Fruit fly (Drosophila melanogaster): ENCODE results near the gene CG43163.

CG43163 gene

DNA sequence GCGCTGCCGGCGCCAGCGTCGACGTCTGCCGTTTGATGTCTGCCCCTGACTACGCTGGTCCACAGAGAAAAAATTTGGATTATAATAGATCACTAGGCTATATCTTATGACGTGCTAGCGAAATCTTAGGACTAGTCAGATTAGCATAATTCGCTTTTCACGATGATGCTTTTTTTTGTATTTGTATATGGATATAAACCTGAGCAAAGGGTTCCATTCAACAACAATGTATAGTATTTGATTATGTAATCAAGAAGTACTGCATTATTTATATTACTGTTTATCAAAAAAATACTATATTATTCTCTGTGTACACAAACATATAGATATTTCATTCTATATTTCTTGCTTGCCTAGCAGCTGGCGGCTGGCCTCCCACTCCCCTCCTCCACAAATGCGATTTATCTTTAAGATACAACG, 40.2 kb upstream of the CG43163 start:
- TF ChIP-seq fd96Ca (GFP tag; IDR thresholded peaks at IDR 0.05) (peak; percentile 74), Snoo (tag; optimal IDR thresholded peaks at IDR 0.05) (no peak), CG17806 (tag; optimal IDR thresholded peaks at IDR 0.05) (peak; percentile 61), CG14655 (GFP tag; optimal IDR thresholded peaks at IDR 0.05) (peak; percentile 74), CG4496 (GFP tag; IDR thresholded peaks at IDR 0.05) (peak; percentile 77), CG8159 (tag; optimal IDR thresholded peaks at IDR 0.05) (peak; percentile 49), EcR (GFP tag; optimal IDR thresholded peaks at IDR 0.05) (no peak), CG12605 (GFP tag; IDR thresholded peaks at IDR 0.05) (0 out of 2 replicates have a peak, but pooled peaks have one; percentile 21), CG8301 (tag; optimal IDR thresholded peaks at IDR 0.05) (peak; percentile 68), D1 (tag; optimal IDR thresholded peaks at IDR 0.05) (no peak), Pif1A (GFP tag; optimal IDR thresholded peaks at IDR 0.05) (peak; percentile 58), CG34367 (tag; optimal IDR thresholded peaks at IDR 0.05) (peak; percentile 17), rn (GFP tag; IDR thresholded peaks at IDR 0.05) (0 out of 2 replicates have a peak, but pooled peaks have one; percentile 39), CG10348 (GFP tag; IDR thresholded peaks at IDR 0.05) (no peak), CG15710 (tag; optimal IDR thresholded peaks at IDR 0.05) (peak; percentile 47), Ets98B (GFP tag; IDR thresholded peaks at IDR 0.05) (peak; percentile 74), Pif1B (GFP tag; optimal IDR thresholded peaks at IDR 0.05) (no peak), CG9948 (tag; optimal IDR thresholded peaks at IDR 0.05) (peak; percentile 65), CG32121 (GFP tag; IDR thresholded peaks at IDR 0.05) (peak; percentile 82), CG13204 (GFP tag; optimal IDR thresholded peaks at IDR 0.05) (no peak), gl (tag; optimal IDR thresholded peaks at IDR 0.05) (no peak)

DNA sequence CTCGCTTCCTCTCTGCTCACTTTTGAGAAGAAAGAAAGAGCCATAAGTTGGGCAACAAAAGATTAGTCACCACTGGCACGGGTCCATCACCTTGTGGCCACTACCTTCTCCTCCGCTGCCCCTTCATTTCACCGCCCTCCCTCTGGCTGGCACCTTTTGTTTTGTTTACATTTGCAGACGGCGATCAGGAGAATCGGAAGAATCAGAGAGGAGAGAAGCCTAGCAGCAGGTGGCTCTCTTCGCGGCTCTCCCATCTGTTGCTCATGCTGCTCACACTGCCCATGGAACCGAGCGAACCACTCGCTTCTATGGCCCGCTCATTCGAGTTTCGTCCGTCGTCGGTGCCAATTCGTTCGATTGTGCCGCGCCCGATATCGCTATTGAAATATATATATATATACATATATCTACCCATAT, 39.4 kb upstream of the CG43163 start:
- peak; percentile 18 for TF ChIP-seq CG15710 (tag; optimal IDR thresholded peaks at IDR 0.05)
- TF ChIP-seq EcR (GFP tag; optimal IDR thresholded peaks at IDR 0.05) = peak; percentile 96
- TF ChIP-seq CG32121 (GFP tag; IDR thresholded peaks at IDR 0.05) = peak; percentile 69
- no peak for TF ChIP-seq D1 (tag; optimal IDR thresholded peaks at IDR 0.05)
- TF ChIP-seq fd96Ca (GFP tag; IDR thresholded peaks at IDR 0.05) = no peak; the same call in 1 of the 3 replicates
- TF ChIP-seq CG9948 (tag; optimal IDR thresholded peaks at IDR 0.05) = no peak
- peak; percentile 57 for TF ChIP-seq gl (tag; optimal IDR thresholded peaks at IDR 0.05)
- peak; percentile 63; the same call in 2 of the 3 replicates for TF ChIP-seq CG4496 (GFP tag; IDR thresholded peaks at IDR 0.05)
- TF ChIP-seq CG13204 (GFP tag; optimal IDR thresholded peaks at IDR 0.05) = peak; percentile 63
- TF ChIP-seq Pif1A (GFP tag; optimal IDR thresholded peaks at IDR 0.05) = peak; percentile 59
- peak; percentile 36 for TF ChIP-seq CG8159 (tag; optimal IDR thresholded peaks at IDR 0.05)
- TF ChIP-seq rn (GFP tag; IDR thresholded peaks at IDR 0.05) = no peak
- TF ChIP-seq CG8301 (tag; optimal IDR thresholded peaks at IDR 0.05) = no peak
- no peak for TF ChIP-seq CG34367 (tag; optimal IDR thresholded peaks at IDR 0.05)
- TF ChIP-seq CG10348 (GFP tag; IDR thresholded peaks at IDR 0.05) = no peak
- TF ChIP-seq CG14655 (GFP tag; optimal IDR thresholded peaks at IDR 0.05) = no peak
- peak; percentile 67 for TF ChIP-seq Pif1B (GFP tag; optimal IDR thresholded peaks at IDR 0.05)
- TF ChIP-seq CG17806 (tag; optimal IDR thresholded peaks at IDR 0.05) = no peak
- TF ChIP-seq Snoo (tag; optimal IDR thresholded peaks at IDR 0.05) = peak; percentile 30
- peak; percentile 57; the same call in 1 of the 2 replicates for TF ChIP-seq CG12605 (GFP tag; IDR thresholded peaks at IDR 0.05)
- TF ChIP-seq Ets98B (GFP tag; IDR thresholded peaks at IDR 0.05) = peak; percentile 62

DNA sequence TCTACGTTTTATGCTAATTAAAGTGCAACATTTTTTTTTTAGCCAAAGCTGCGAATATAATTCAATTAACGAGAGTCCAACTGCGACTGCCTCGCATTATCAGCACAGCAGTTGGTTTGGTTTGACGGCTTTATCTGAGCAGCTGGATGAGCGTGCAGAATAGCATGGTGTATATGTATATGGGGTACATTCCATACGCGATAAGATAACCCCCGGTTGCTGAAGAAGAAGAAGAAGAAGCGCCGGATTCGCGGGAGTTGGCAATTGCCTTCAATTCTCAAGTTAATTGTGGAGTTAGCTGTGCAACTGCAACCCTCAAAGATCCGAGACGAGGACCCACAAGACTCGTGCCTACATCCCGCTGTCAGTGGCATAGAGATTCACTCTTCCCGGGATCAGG, 38.5 kb upstream of the CG43163 start:
- TF ChIP-seq EcR (GFP tag; optimal IDR thresholded peaks at IDR 0.05) (peak; percentile 2), CG8301 (tag; optimal IDR thresholded peaks at IDR 0.05) (no peak)

DNA sequence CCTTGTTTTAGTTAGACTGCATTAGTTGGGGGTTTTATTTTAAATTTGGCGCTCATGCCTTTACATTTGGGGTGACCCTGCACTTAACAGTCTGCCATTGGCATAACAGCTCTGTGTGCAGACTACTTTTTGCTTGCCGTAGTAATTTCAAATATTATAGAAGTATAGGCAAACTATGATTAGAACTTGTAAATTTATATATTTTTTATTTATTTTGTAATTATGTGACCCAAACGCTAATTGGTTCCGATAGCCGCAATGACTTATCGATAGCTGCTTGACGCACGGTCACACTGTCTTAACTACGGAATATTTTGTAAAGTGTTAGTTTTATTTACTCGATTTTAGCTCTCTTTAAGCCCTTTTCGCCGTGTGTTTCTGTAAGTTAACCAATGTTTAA, 37.8 kb upstream of the CG43163 start, which contains the start of gene rhea:
Gene rhea (plus strand): TSS at position 292 of the 400 bp plus-strand sequence.
- TF ChIP-seq CG14655 (GFP tag; optimal IDR thresholded peaks at IDR 0.05) (no peak), CG10348 (GFP tag; IDR thresholded peaks at IDR 0.05) (no peak), EcR (GFP tag; optimal IDR thresholded peaks at IDR 0.05) (no peak), CG32121 (GFP tag; IDR thresholded peaks at IDR 0.05) (no peak), CG12605 (GFP tag; IDR thresholded peaks at IDR 0.05) (no peak), CG9948 (tag; optimal IDR thresholded peaks at IDR 0.05) (no peak), CG13204 (GFP tag; optimal IDR thresholded peaks at IDR 0.05) (no peak), CG8159 (tag; optimal IDR thresholded peaks at IDR 0.05) (peak; percentile 48)

DNA sequence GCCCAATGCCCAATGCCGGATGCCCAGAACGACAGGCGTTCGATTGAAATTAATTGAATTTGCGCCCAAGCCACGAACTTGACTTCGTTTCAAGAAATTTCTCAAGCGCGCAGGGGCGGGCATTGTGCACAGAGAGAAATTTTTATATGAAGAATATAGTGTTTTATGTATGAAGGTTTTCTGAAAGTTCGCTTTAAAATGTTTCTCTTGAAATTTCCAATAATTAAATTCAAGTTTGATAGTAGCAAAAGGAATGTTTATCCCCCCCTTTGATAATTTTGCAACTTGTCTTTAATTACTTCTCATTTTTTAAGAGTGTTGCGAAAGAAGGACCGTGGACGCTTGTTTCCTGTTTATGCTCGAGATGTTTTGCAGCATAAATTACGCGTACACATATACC, 36.9 kb upstream of the CG43163 start:
- TF ChIP-seq CG32121 (GFP tag; IDR thresholded peaks at IDR 0.05) (no peak), CG8159 (tag; optimal IDR thresholded peaks at IDR 0.05) (peak; percentile 1), Pif1A (GFP tag; optimal IDR thresholded peaks at IDR 0.05) (no peak), CG4496 (GFP tag; IDR thresholded peaks at IDR 0.05) (no peak), Ets98B (GFP tag; IDR thresholded peaks at IDR 0.05) (no peak), CG9948 (tag; optimal IDR thresholded peaks at IDR 0.05) (peak; percentile 1), D1 (tag; optimal IDR thresholded peaks at IDR 0.05) (peak; percentile 22), CG10348 (GFP tag; IDR thresholded peaks at IDR 0.05) (no peak)

DNA sequence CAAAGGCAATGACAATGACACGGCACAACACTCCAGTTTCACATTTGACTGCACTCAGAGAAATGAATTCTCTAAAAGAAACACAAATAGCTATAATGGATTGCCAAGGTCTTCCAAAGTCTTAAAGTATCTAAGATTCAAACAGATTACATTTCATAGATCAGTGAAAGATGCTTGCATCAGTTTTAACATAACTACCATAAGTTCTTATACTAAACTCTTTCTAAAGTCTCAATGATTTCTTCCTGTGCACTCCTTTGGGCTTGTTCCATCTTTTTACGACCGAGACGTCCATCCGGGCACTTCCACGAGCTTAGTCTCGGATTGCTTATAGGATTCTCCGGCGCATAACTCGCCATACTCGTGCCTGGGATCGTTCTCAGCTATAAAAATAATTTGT, 35.3 kb upstream of the CG43163 start:
- no peak for TF ChIP-seq CG15710 (tag; optimal IDR thresholded peaks at IDR 0.05)
- TF ChIP-seq CG9948 (tag; optimal IDR thresholded peaks at IDR 0.05) = no peak
- no peak for TF ChIP-seq CG8159 (tag; optimal IDR thresholded peaks at IDR 0.05)
- no peak for TF ChIP-seq CG17806 (tag; optimal IDR thresholded peaks at IDR 0.05)
- no peak for TF ChIP-seq Pif1B (GFP tag; optimal IDR thresholded peaks at IDR 0.05)
- no peak for TF ChIP-seq CG32121 (GFP tag; IDR thresholded peaks at IDR 0.05)
- no peak for TF ChIP-seq CG14655 (GFP tag; optimal IDR thresholded peaks at IDR 0.05)
- no peak for TF ChIP-seq fd96Ca (GFP tag; IDR thresholded peaks at IDR 0.05)
- no peak for TF ChIP-seq CG13204 (GFP tag; optimal IDR thresholded peaks at IDR 0.05)
- no peak for TF ChIP-seq CG10348 (GFP tag; IDR thresholded peaks at IDR 0.05)
- TF ChIP-seq CG12605 (GFP tag; IDR thresholded peaks at IDR 0.05) = no peak
- no peak for TF ChIP-seq rn (GFP tag; IDR thresholded peaks at IDR 0.05)

Measured in whole organism, pupa.